Fruit fly (Drosophila melanogaster) whole organism, embryonic: ENCODE measurements around the gene CG11353.

Experiments
- Atf-2 ChIP-seq: fragments of 200-800 bp; sonication (Bioruptor generic); optimal IDR thresholded peaks from 2 replicates; lab custom pipeline; 2016; ENCODE audit warnings: missing biosample characterization, missing genetic modification characterization
- CG10462 ChIP-seq: fragments of 200-800 bp; sonication (Bioruptor generic); optimal IDR thresholded peaks from 2 replicates; lab custom pipeline; 2016; ENCODE audit warnings: missing biosample characterization, missing genetic modification characterization
- CG11695 ChIP-seq: fragments of 200-800 bp; sonication (Bioruptor generic); IDR thresholded peaks from 3 replicates; pipeline ENCODE4 v1.3.6; 2022; ENCODE audit warnings: missing biosample characterization, missing genetic modification characterization
- CG12155 ChIP-seq: fragments of 200-800 bp; sonication (Bioruptor generic); optimal IDR thresholded peaks from 3 replicates; lab custom pipeline; 2016; ENCODE audit warnings: missing biosample characterization, missing genetic modification characterization
- CG1529 ChIP-seq: fragments of 200-800 bp; sonication (Bioruptor generic); optimal IDR thresholded peaks from 3 replicates; lab custom pipeline; 2018; ENCODE audit warnings: missing biosample characterization, missing genetic modification characterization
- CG15514 ChIP-seq: fragments of 200-800 bp; sonication (Bioruptor generic); optimal IDR thresholded peaks from 3 replicates; lab custom pipeline; 2017; ENCODE audit warnings: missing biosample characterization, missing genetic modification characterization, mild to moderate bottlenecking, moderate library complexity, missing genetic modification reagents
- CG17328 ChIP-seq: fragments of 200-800 bp; sonication (Bioruptor generic); IDR thresholded peaks from 2 replicates; pipeline ENCODE4 v1.3.6; 2022; ENCODE audit warnings: missing biosample characterization, missing genetic modification characterization
- CG17359 ChIP-seq: fragments of 200-800 bp; sonication (Bioruptor generic); optimal IDR thresholded peaks from 3 replicates; lab custom pipeline; 2018; ENCODE audit warnings: missing biosample characterization, mild to moderate bottlenecking, missing genetic modification characterization, moderate library complexity
- CG18764 ChIP-seq: fragments of 200-800 bp; sonication (Bioruptor generic); optimal IDR thresholded peaks from 3 replicates; lab custom pipeline; 2016; ENCODE audit warnings: missing biosample characterization, missing genetic modification characterization
- CG2120 ChIP-seq: fragments of 200-800 bp; sonication (Bioruptor generic); optimal IDR thresholded peaks from 3 replicates; lab custom pipeline; 2016; ENCODE audit warnings: missing biosample characterization, missing genetic modification characterization
- CG30403 ChIP-seq: fragments of 200-800 bp; sonication (Bioruptor generic); optimal IDR thresholded peaks from 3 replicates; lab custom pipeline; 2016; ENCODE audit warnings: missing biosample characterization, missing genetic modification characterization
- CG33213 ChIP-seq: fragments of 200-800 bp; sonication (Bioruptor generic); optimal IDR thresholded peaks from 3 replicates; lab custom pipeline; 2016; ENCODE audit warnings: missing biosample characterization, missing genetic modification characterization
- CG34224 ChIP-seq: fragments of 200-800 bp; sonication (Bioruptor generic); IDR thresholded peaks from 3 replicates; pipeline ENCODE4 v1.3.6; 2022; ENCODE audit warnings: missing biosample characterization, missing genetic modification characterization; ENCODE audit not compliant: partially characterized antibody
- CG7357 ChIP-seq: fragments of 200-800 bp; sonication (Bioruptor generic); IDR thresholded peaks from 3 replicates; pipeline ENCODE4 v1.3.6; 2022; ENCODE audit warnings: missing biosample characterization, missing genetic modification characterization
- CG7372 ChIP-seq: fragments of 200-800 bp; sonication (Bioruptor generic); IDR thresholded peaks from 2 replicates; pipeline ENCODE4 v1.3.6; 2022; ENCODE audit warnings: missing biosample characterization, missing genetic modification characterization
- CG7987 ChIP-seq: fragments of 200-800 bp; sonication (Bioruptor generic); optimal IDR thresholded peaks from 2 replicates; lab custom pipeline; 2018; ENCODE audit warnings: missing biosample characterization, mild to moderate bottlenecking, missing genetic modification characterization, moderate library complexity
- CG8478 ChIP-seq: fragments of >200 bp; optimal IDR thresholded peaks from 2 replicates; lab custom pipeline; 2018
- CTCF ChIP-seq: fragments of 200-800 bp; sonication (Bioruptor generic); optimal IDR thresholded peaks from 2 replicates; lab custom pipeline; 2017; ENCODE audit warnings: missing biosample characterization, mild to moderate bottlenecking, missing genetic modification characterization, moderate library complexity
- CrebB ChIP-seq: fragments of 200-800 bp; sonication (Bioruptor generic); optimal IDR thresholded peaks from 3 replicates; lab custom pipeline; 2018; ENCODE audit warnings: missing biosample characterization, mild to moderate bottlenecking, missing genetic modification characterization
- Ets97D ChIP-seq: fragments of 200-800 bp; sonication (Bioruptor generic); optimal IDR thresholded peaks from 3 replicates; lab custom pipeline; 2016; ENCODE audit warnings: missing biosample characterization, missing genetic modification characterization
- H15 ChIP-seq: fragments of 200-800 bp; sonication (Bioruptor generic); IDR thresholded peaks from 3 replicates; pipeline ENCODE4 v1.3.6; 2022; ENCODE audit warnings: missing biosample characterization, missing genetic modification characterization
- Hey ChIP-seq: fragments of 200-800 bp; sonication (Bioruptor generic); optimal IDR thresholded peaks from 3 replicates; lab custom pipeline; 2018; ENCODE audit warnings: missing biosample characterization, mild to moderate bottlenecking, missing genetic modification characterization
- Jarid2 ChIP-seq: fragments of 200-800 bp; sonication (Bioruptor generic); optimal IDR thresholded peaks from 3 replicates; lab custom pipeline; 2017; ENCODE audit warnings: mild to moderate bottlenecking, missing biosample characterization, missing genetic modification reagents, missing genetic modification characterization
- Six4 ChIP-seq: fragments of 200-800 bp; sonication (Bioruptor generic); optimal IDR thresholded peaks from 2 replicates; lab custom pipeline; 2016; ENCODE audit warnings: missing biosample characterization, missing genetic modification characterization
- Usf ChIP-seq: fragments of 200-800 bp; sonication (Bioruptor generic); optimal IDR thresholded peaks from 2 replicates; lab custom pipeline; 2017; ENCODE audit warnings: missing genotype, missing biosample characterization, missing genetic modification characterization
- ash1 ChIP-seq: fragments of 200-800 bp; sonication (Bioruptor generic); optimal IDR thresholded peaks from 2 replicates; lab custom pipeline; 2018; ENCODE audit warnings: missing biosample characterization, mild to moderate bottlenecking, missing genetic modification characterization
- ato ChIP-seq: fragments of 200-800 bp; sonication (Bioruptor generic); IDR thresholded peaks from 2 replicates; pipeline ENCODE4 v1.3.6; 2022; ENCODE audit warnings: missing biosample characterization, missing genetic modification characterization; ENCODE audit not compliant: partially characterized antibody
- az2 ChIP-seq: fragments of 200-800 bp; sonication (Bioruptor generic); optimal IDR thresholded peaks from 3 replicates; lab custom pipeline; 2016; ENCODE audit warnings: missing biosample characterization, missing genetic modification characterization
- bcd ChIP-seq: fragments of 200-800 bp; sonication (Bioruptor generic); optimal IDR thresholded peaks from 2 replicates; lab custom pipeline; 2017; ENCODE audit warnings: missing biosample characterization, mild to moderate bottlenecking, missing genetic modification characterization
- bigmax ChIP-seq: fragments of 200-800 bp; sonication (Bioruptor generic); optimal IDR thresholded peaks from 2 replicates; lab custom pipeline; 2018; ENCODE audit warnings: missing biosample characterization, mild to moderate bottlenecking, missing genetic modification characterization
- br ChIP-seq: fragments of >200 bp; optimal IDR thresholded peaks from 2 replicates; lab custom pipeline; 2017
- chn ChIP-seq: fragments of 200-800 bp; sonication (Bioruptor generic); optimal IDR thresholded peaks from 2 replicates; lab custom pipeline; 2016; ENCODE audit warnings: missing biosample characterization, missing genetic modification characterization
- ci ChIP-seq: fragments of 200-800 bp; sonication (Bioruptor generic); IDR thresholded peaks from 3 replicates; pipeline ENCODE4 v1.3.6; 2022; ENCODE audit warnings: missing biosample characterization, missing genetic modification characterization
- croc ChIP-seq: fragments of 200-800 bp; sonication (Bioruptor generic); conservative IDR thresholded peaks from 3 replicates; pipeline ENCODE4 v1.3.6; 2022; ENCODE audit warnings: missing biosample characterization, missing genetic modification characterization
- dan ChIP-seq: fragments of 200-800 bp; sonication (Bioruptor generic); IDR thresholded peaks from 2 replicates; pipeline ENCODE4 v1.3.6; 2022; ENCODE audit warnings: missing biosample characterization, missing genetic modification characterization
- danr ChIP-seq: fragments of 200-800 bp; sonication (Bioruptor generic); IDR thresholded peaks from 2 replicates; pipeline ENCODE4 v1.3.6; 2022; ENCODE audit warnings: missing biosample characterization, missing genetic modification characterization
- dati ChIP-seq: fragments of 200-800 bp; sonication (Bioruptor generic); IDR thresholded peaks from 2 replicates; pipeline ENCODE4 v1.3.6; 2022; ENCODE audit warnings: missing biosample characterization, missing genetic modification characterization
- disco-r ChIP-seq: fragments of 200-800 bp; sonication (Bioruptor generic); optimal IDR thresholded peaks from 2 replicates; lab custom pipeline; 2016; ENCODE audit warnings: missing biosample characterization, missing genetic modification characterization
- esg ChIP-seq: fragments of 200-800 bp; sonication (Bioruptor generic); conservative IDR thresholded peaks from 2 replicates; pipeline ENCODE4 v1.3.6; 2022; ENCODE audit warnings: missing biosample characterization, missing genetic modification characterization
- fd102C ChIP-seq: fragments of 200-800 bp; sonication (Bioruptor generic); optimal IDR thresholded peaks from 2 replicates; lab custom pipeline; 2018; ENCODE audit warnings: missing biosample characterization, mild to moderate bottlenecking, missing genetic modification characterization, moderate library complexity
- fd3F ChIP-seq: fragments of 200-800 bp; sonication (Bioruptor generic); optimal IDR thresholded peaks from 2 replicates; lab custom pipeline; 2018; ENCODE audit warnings: missing biosample characterization, mild to moderate bottlenecking, missing genetic modification characterization, moderate library complexity
- fu2 ChIP-seq: fragments of 200-800 bp; sonication (Bioruptor generic); optimal IDR thresholded peaks from 2 replicates; lab custom pipeline; 2016; ENCODE audit warnings: missing biosample characterization, missing genetic modification characterization
- gcm ChIP-seq: fragments of 200-800 bp; sonication (Bioruptor generic); optimal IDR thresholded peaks from 2 replicates; lab custom pipeline; 2019; ENCODE audit warnings: missing biosample characterization, mild to moderate bottlenecking, missing genetic modification characterization, moderate library complexity
- gt ChIP-seq: fragments of 200-800 bp; sonication (Bioruptor generic); IDR thresholded peaks from 2 replicates; pipeline ENCODE4 v1.3.6; 2022; ENCODE audit warnings: missing biosample characterization, missing genetic modification characterization
- ham ChIP-seq: fragments of 200-800 bp; sonication (Bioruptor generic); IDR thresholded peaks from 2 replicates; pipeline ENCODE4 v1.3.6; 2022; ENCODE audit warnings: missing biosample characterization, missing genetic modification characterization
- hkb ChIP-seq, 2 experiments: fragments of 200-800 bp in 1 of 2; fragments of >200 bp in 1 of 2; sonication (Bioruptor generic) in 1 of 2; IDR thresholded peaks in 1 of 2; optimal IDR thresholded peaks in 1 of 2; 2 replicates each; pipeline versions ENCODE4 v1.3.6 to Lab custom; 2017 to 2022; ENCODE audit warnings: missing biosample characterization in 1 of 2, missing genetic modification characterization in 1 of 2
- lilli ChIP-seq: fragments of 200-800 bp; sonication (Bioruptor generic); optimal IDR thresholded peaks from 3 replicates; lab custom pipeline; 2016; ENCODE audit warnings: missing biosample characterization, missing genetic modification characterization
- lov ChIP-seq, 2 experiments: fragments of 200-800 bp in 1 of 2; fragments of >200 bp in 1 of 2; sonication (Bioruptor generic) in 1 of 2; IDR thresholded peaks in 1 of 2; optimal IDR thresholded peaks in 1 of 2; 2 replicates in 1 of 2; 3 replicates in 1 of 2; pipeline versions ENCODE4 v1.3.6 to Lab custom; 2017 to 2022; ENCODE audit warnings: missing biosample characterization in 1 of 2, missing genetic modification characterization in 1 of 2
- pfk ChIP-seq: fragments of 200-800 bp; sonication (Bioruptor generic); optimal IDR thresholded peaks from 2 replicates; lab custom pipeline; 2018; ENCODE audit warnings: missing biosample characterization, mild to moderate bottlenecking, missing genetic modification characterization, moderate library complexity
- pum ChIP-seq: fragments of 200-800 bp; sonication (Bioruptor generic); optimal IDR thresholded peaks from 2 replicates; lab custom pipeline; 2016; ENCODE audit warnings: missing biosample characterization, missing genetic modification characterization
- ranshi ChIP-seq: fragments of 200-800 bp; sonication (Bioruptor generic); IDR thresholded peaks from 2 replicates; pipeline ENCODE4 v1.3.6; 2022; ENCODE audit warnings: missing biosample characterization, missing genetic modification characterization
- schlank ChIP-seq: fragments of 200-800 bp; sonication (Bioruptor generic); optimal IDR thresholded peaks from 2 replicates; lab custom pipeline; 2018; ENCODE audit warnings: missing biosample characterization, mild to moderate bottlenecking, missing genetic modification characterization
- zfh1 ChIP-seq: fragments of 200-800 bp; sonication (Bioruptor generic); IDR thresholded peaks from 3 replicates; pipeline ENCODE4 v1.3.6; 2022; ENCODE audit warnings: missing biosample characterization, missing genetic modification characterization

The CG11353 gene

DNA sequence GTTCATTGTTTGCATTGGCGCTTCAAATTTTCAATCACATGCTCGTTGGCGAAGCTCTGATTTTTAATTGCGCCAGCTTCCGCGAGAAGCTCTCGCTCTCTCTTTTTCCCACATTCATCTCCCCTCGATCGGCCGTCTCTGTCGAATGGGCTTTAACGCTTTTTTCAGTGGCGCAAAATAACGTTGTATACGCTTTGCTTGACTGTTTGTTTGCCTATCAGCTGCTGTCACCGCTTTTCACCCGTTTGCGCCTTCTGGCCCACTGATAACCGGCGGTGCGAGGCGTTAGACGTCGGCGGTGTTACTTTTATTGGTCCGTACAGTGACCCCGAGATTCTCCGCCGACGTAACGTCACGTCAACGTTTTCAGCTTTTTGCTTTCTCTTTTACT is 10.8 kb downstream of the CG11353 start (continued):
- TF ChIP-seq CG18764 (GFP tag; lab: Kevin White, UChicago) (no peak), CG10462 (no peak), ham (GFP tag; lab: Robert Waterston, UW) (no peak), ranshi (GFP tag; lab: Robert Waterston, UW) (no peak), hkb (optimal IDR thresholded peaks at IDR 0.05; lab: Kevin White, UChicago) (no peak), hkb (GFP tag; IDR thresholded peaks at IDR 0.05; lab: Robert Waterston, UW) (no peak), Six4 (GFP tag; lab: Kevin White, UChicago) (no peak), CTCF (GFP tag; lab: Kevin White, UChicago) (no peak), dan (GFP tag; lab: Robert Waterston, UW) (no peak), ash1 (GFP tag; lab: Kevin White, UChicago) (no peak), CG11695 (GFP tag; lab: Robert Waterston, UW) (no peak), bigmax (no peak), az2 (GFP tag; lab: Kevin White, UChicago) (no peak), pum (GFP tag; lab: Kevin White, UChicago) (no peak), CG1529 (GFP tag; lab: Kevin White, UChicago) (no peak), CrebB (tag; lab: Kevin White, UChicago) (no peak), lilli (GFP tag; lab: Kevin White, UChicago) (no peak), lov (optimal IDR thresholded peaks at IDR 0.05; lab: Kevin White, UChicago) (no peak), lov (GFP tag; IDR thresholded peaks at IDR 0.05; lab: Robert Waterston, UW) (no peak), fd102C (GFP tag; lab: Kevin White, UChicago) (no peak), bcd (no peak), Hey (tag; lab: Kevin White, UChicago) (no peak), ci (0 out of 3 replicates have a peak, but pooled peaks have one; percentile 35), Atf-2 (no peak), CG34224 (GFP tag; lab: Robert Waterston, UW) (no peak), croc (GFP tag; lab: Robert Waterston, UW) (no peak), gcm (GFP tag; lab: Kevin White, UChicago) (no peak), CG30403 (no peak), pfk (GFP tag; lab: Kevin White, UChicago) (no peak), Ets97D (GFP tag; lab: Kevin White, UChicago) (no peak), esg (GFP tag; lab: Robert Waterston, UW) (no peak), gt (GFP tag; lab: Robert Waterston, UW) (no peak), CG7372 (no peak), dati (no peak), CG17359 (no peak), disco-r (GFP tag; lab: Kevin White, UChicago) (no peak), Usf (no peak), CG7357 (GFP tag; lab: Robert Waterston, UW) (no peak), danr (no peak), Jarid2 (GFP tag; lab: Kevin White, UChicago) (no peak), chn (GFP tag; lab: Kevin White, UChicago) (no peak), CG12155 (GFP tag; lab: Kevin White, UChicago) (no peak), CG33213 (no peak), fd3F (GFP tag; lab: Kevin White, UChicago) (no peak), br (no peak), CG8478 (lab: Kevin White, UChicago) (no peak), zfh1 (GFP tag; lab: Robert Waterston, UW) (no peak), CG7987 (GFP tag; lab: Kevin White, UChicago) (no peak), ato (no peak), CG15514 (GFP tag; lab: Kevin White, UChicago) (peak; percentile 3), fu2 (GFP tag; lab: Kevin White, UChicago) (no peak), CG2120 (GFP tag; lab: Kevin White, UChicago) (no peak), H15 (GFP tag; lab: Robert Waterston, UW) (no peak), CG17328 (GFP tag; lab: Robert Waterston, UW) (no peak), schlank (tag; lab: Kevin White, UChicago) (no peak)
